Fruit fly (Drosophila melanogaster) whole organism, embryonic: Measurements from ENCODE around the gene Naa80.

ENCODE experiments used
- Antp ChIP-seq: fragments of 200-800 bp; sonication (Bioruptor generic); optimal IDR thresholded peaks from 3 replicates; lab custom pipeline; 2016; ENCODE audit warnings: missing biosample characterization, missing genetic modification characterization
- CG1024 ChIP-seq: fragments of 200-800 bp; sonication (Bioruptor generic); IDR thresholded peaks from 2 replicates; pipeline ENCODE4 v1.3.6; 2022; ENCODE audit warnings: missing biosample characterization, missing genetic modification characterization
- CG10267 ChIP-seq: fragments of 200-800 bp; sonication (Bioruptor generic); optimal IDR thresholded peaks from 2 replicates; lab custom pipeline; 2018; ENCODE audit warnings: missing biosample characterization, mild to moderate bottlenecking, missing genetic modification characterization, moderate library complexity
- CG10565 ChIP-seq: fragments of 200-800 bp; sonication (Bioruptor generic); optimal IDR thresholded peaks from 3 replicates; lab custom pipeline; 2016; ENCODE audit warnings: missing biosample characterization, mild to moderate bottlenecking, missing genetic modification characterization
- CG11085 ChIP-seq: fragments of 200-800 bp; sonication (Bioruptor generic); IDR thresholded peaks from 2 replicates; pipeline ENCODE4 v1.3.6; 2022; ENCODE audit warnings: missing biosample characterization, missing genetic modification characterization
- CG11398 ChIP-seq: fragments of 200-800 bp; sonication (Bioruptor generic); optimal IDR thresholded peaks from 2 replicates; lab custom pipeline; 2016; ENCODE audit warnings: missing biosample characterization, missing genetic modification characterization
- CG12942 ChIP-seq: fragments of 200-800 bp; sonication (Bioruptor generic); optimal IDR thresholded peaks from 3 replicates; lab custom pipeline; 2016; ENCODE audit warnings: missing biosample characterization, missing genetic modification characterization
- CG17568 ChIP-seq: fragments of 200-800 bp; sonication (Bioruptor generic); optimal IDR thresholded peaks from 2 replicates; lab custom pipeline; 2018; ENCODE audit warnings: missing biosample characterization, mild to moderate bottlenecking, missing genetic modification characterization, moderate library complexity
- CG2875 ChIP-seq: fragments of 200-800 bp; sonication (Bioruptor generic); optimal IDR thresholded peaks from 2 replicates; lab custom pipeline; 2017; ENCODE audit warnings: missing biosample characterization, mild to moderate bottlenecking, missing genetic modification characterization, missing genetic modification reagents
- CG2889 ChIP-seq: fragments of 200-800 bp; sonication (Bioruptor generic); IDR thresholded peaks from 3 replicates; pipeline ENCODE4 v1.3.6; 2022; ENCODE audit warnings: missing biosample characterization, missing genetic modification characterization
- CG30403 ChIP-seq: fragments of 200-800 bp; sonication (Bioruptor generic); optimal IDR thresholded peaks from 3 replicates; lab custom pipeline; 2016; ENCODE audit warnings: missing biosample characterization, missing genetic modification characterization
- CG34376 ChIP-seq: fragments of 200-800 bp; sonication (Bioruptor generic); optimal IDR thresholded peaks from 2 replicates; lab custom pipeline; 2018; ENCODE audit warnings: missing biosample characterization, mild to moderate bottlenecking, missing genetic modification characterization
- CG34422 ChIP-seq: fragments of 200-800 bp; sonication (Bioruptor generic); IDR thresholded peaks from 3 replicates; pipeline ENCODE4 v1.3.6; 2022; ENCODE audit warnings: missing biosample characterization, missing genetic modification characterization
- CG3995 ChIP-seq: fragments of 200-800 bp; sonication (Bioruptor generic); optimal IDR thresholded peaks from 3 replicates; lab custom pipeline; 2016; ENCODE audit warnings: missing biosample characterization, missing genetic modification characterization
- CG4282 ChIP-seq: fragments of 200-800 bp; sonication (Bioruptor generic); optimal IDR thresholded peaks from 2 replicates; lab custom pipeline; 2016; ENCODE audit warnings: missing biosample characterization, missing genetic modification characterization
- CG4404 ChIP-seq: fragments of 200-800 bp; sonication (Bioruptor generic); IDR thresholded peaks from 2 replicates; pipeline ENCODE4 v1.3.6; 2022; ENCODE audit warnings: missing biosample characterization, missing genetic modification characterization
- CG7271 ChIP-seq: fragments of 200-800 bp; sonication (Bioruptor generic); optimal IDR thresholded peaks from 2 replicates; lab custom pipeline; 2018; ENCODE audit warnings: missing biosample characterization, mild to moderate bottlenecking, missing genetic modification characterization, moderate library complexity
- CG7745 ChIP-seq: fragments of 200-800 bp; sonication (Bioruptor generic); optimal IDR thresholded peaks from 2 replicates; lab custom pipeline; 2018; ENCODE audit warnings: missing biosample characterization, mild to moderate bottlenecking, missing genetic modification characterization, moderate library complexity
- CG7786 ChIP-seq: fragments of 200-800 bp; sonication (Bioruptor generic); optimal IDR thresholded peaks from 2 replicates; lab custom pipeline; 2016; ENCODE audit warnings: missing biosample characterization, missing genetic modification characterization
- CG8388 ChIP-seq: fragments of 200-800 bp; sonication (Bioruptor generic); optimal IDR thresholded peaks from 2 replicates; lab custom pipeline; 2019; ENCODE audit warnings: missing biosample characterization, mild to moderate bottlenecking, missing genetic modification characterization, moderate library complexity
- CG8765 ChIP-seq: fragments of 200-800 bp; sonication (Bioruptor generic); IDR thresholded peaks from 2 replicates; pipeline ENCODE4 v1.3.6; 2022; ENCODE audit warnings: missing biosample characterization, missing genetic modification characterization
- CG8944 ChIP-seq: fragments of 200-800 bp; sonication (Bioruptor generic); optimal IDR thresholded peaks from 3 replicates; lab custom pipeline; 2016; ENCODE audit warnings: missing biosample characterization, missing genetic modification characterization
- CG9797 ChIP-seq: fragments of 200-800 bp; sonication (Bioruptor generic); optimal IDR thresholded peaks from 3 replicates; lab custom pipeline; 2018; ENCODE audit warnings: missing biosample characterization, mild to moderate bottlenecking, missing genetic modification characterization
- CG9876 ChIP-seq: fragments of 200-800 bp; sonication (Bioruptor generic); optimal IDR thresholded peaks from 2 replicates; lab custom pipeline; 2016; ENCODE audit warnings: missing biosample characterization, missing genetic modification characterization
- D19A ChIP-seq: fragments of 200-800 bp; optimal IDR thresholded peaks from 3 replicates; lab custom pipeline; 2019; ENCODE audit warnings: missing biosample characterization, mild to moderate bottlenecking, missing genetic modification characterization, moderate library complexity
- Eip74EF ChIP-seq, 2 experiments: fragments of 200-800 bp in 1 of 2; fragments of >200 bp in 1 of 2; sonication (Bioruptor generic) in 1 of 2; optimal IDR thresholded peaks; 2 replicates each; lab custom pipeline; 2017 to 2019; ENCODE audit warnings: missing biosample characterization in 2 of 2, missing genetic modification characterization in 2 of 2, mild to moderate bottlenecking in 1 of 2, moderate library complexity in 1 of 2
- Fer3 ChIP-seq: fragments of 200-800 bp; sonication (Bioruptor generic); optimal IDR thresholded peaks from 2 replicates; lab custom pipeline; 2018; ENCODE audit warnings: missing biosample characterization, mild to moderate bottlenecking, missing genetic modification characterization, moderate library complexity
- HLH54F ChIP-seq: fragments of 200-800 bp; sonication (Bioruptor generic); optimal IDR thresholded peaks from 3 replicates; lab custom pipeline; 2016; ENCODE audit warnings: missing biosample characterization, missing genetic modification characterization
- Hmr ChIP-seq: fragments of 200-800 bp; sonication (Bioruptor generic); optimal IDR thresholded peaks from 3 replicates; lab custom pipeline; 2017; ENCODE audit warnings: mild to moderate bottlenecking, missing biosample characterization, missing genetic modification reagents, missing genetic modification characterization
- MTF-1 ChIP-seq: fragments of 200-800 bp; sonication (Bioruptor generic); optimal IDR thresholded peaks from 2 replicates; lab custom pipeline; 2018; ENCODE audit warnings: missing biosample characterization, mild to moderate bottlenecking, missing genetic modification characterization, borderline replicate concordance
- Mrtf ChIP-seq: fragments of 200-800 bp; sonication (Bioruptor generic); IDR thresholded peaks from 3 replicates; pipeline ENCODE4 v1.3.6; 2022; ENCODE audit warnings: missing biosample characterization, missing genetic modification characterization
- Ptx1 ChIP-seq: fragments of 200-800 bp; sonication (Bioruptor generic); IDR thresholded peaks from 2 replicates; pipeline ENCODE4 v1.3.6; 2022; ENCODE audit warnings: missing biosample characterization, missing genetic modification characterization
- Side ChIP-seq: fragments of 200-800 bp; sonication (Bioruptor generic); optimal IDR thresholded peaks from 2 replicates; lab custom pipeline; 2016; ENCODE audit warnings: missing biosample characterization, missing genetic modification characterization
- Sox100B ChIP-seq: fragments of 200-800 bp; sonication (Bioruptor generic); optimal IDR thresholded peaks from 3 replicates; lab custom pipeline; 2018; ENCODE audit warnings: missing biosample characterization, mild to moderate bottlenecking, missing genetic modification characterization
- Vsx1 ChIP-seq: fragments of 200-800 bp; sonication (Bioruptor generic); optimal IDR thresholded peaks from 2 replicates; lab custom pipeline; 2017; ENCODE audit warnings: missing biosample characterization, mild to moderate bottlenecking, missing genetic modification characterization, missing genetic modification reagents
- ara ChIP-seq: fragments of 200-800 bp; sonication (Bioruptor generic); IDR thresholded peaks from 2 replicates; pipeline ENCODE4 v1.3.6; 2022; ENCODE audit warnings: missing biosample characterization, missing genetic modification characterization
- crol ChIP-seq: fragments of 200-800 bp; sonication (Bioruptor generic); IDR thresholded peaks from 2 replicates; pipeline ENCODE4 v1.3.6; 2022; ENCODE audit warnings: missing biosample characterization, missing genetic modification characterization
- en ChIP-seq: fragments of 200-800 bp; sonication (Bioruptor generic); optimal IDR thresholded peaks from 2 replicates; lab custom pipeline; 2016; ENCODE audit warnings: missing biosample characterization, missing genetic modification characterization
- ewg ChIP-seq: fragments of 200-800 bp; sonication (Bioruptor generic); optimal IDR thresholded peaks from 3 replicates; lab custom pipeline; 2017; ENCODE audit warnings: mild to moderate bottlenecking, missing biosample characterization, missing genetic modification reagents, missing genetic modification characterization
- ftz-f1 ChIP-seq: fragments of 200-800 bp; sonication (Bioruptor generic); optimal IDR thresholded peaks from 2 replicates; lab custom pipeline; 2016; ENCODE audit warnings: missing biosample characterization, missing genetic modification characterization
- gem ChIP-seq: fragments of 200-800 bp; sonication (Bioruptor generic); optimal IDR thresholded peaks from 2 replicates; lab custom pipeline; 2019; ENCODE audit warnings: missing biosample characterization, mild to moderate bottlenecking, missing genetic modification characterization, moderate library complexity
- gsb-n ChIP-seq: fragments of 200-800 bp; sonication (Bioruptor generic); optimal IDR thresholded peaks from 3 replicates; lab custom pipeline; 2018; ENCODE audit warnings: missing biosample characterization, mild to moderate bottlenecking, missing genetic modification characterization
- ind ChIP-seq: fragments of 200-800 bp; sonication (Bioruptor generic); optimal IDR thresholded peaks from 3 replicates; lab custom pipeline; 2016; ENCODE audit warnings: missing biosample characterization, missing genetic modification characterization
- inv ChIP-seq: fragments of 200-800 bp; sonication (Bioruptor generic); IDR thresholded peaks from 2 replicates; pipeline ENCODE4 v1.3.6; 2022; ENCODE audit warnings: missing biosample characterization, missing genetic modification characterization; ENCODE audit not compliant: partially characterized antibody
- mirr ChIP-seq: fragments of 200-800 bp; sonication (Bioruptor generic); optimal IDR thresholded peaks from 3 replicates; lab custom pipeline; 2018; ENCODE audit warnings: missing biosample characterization, mild to moderate bottlenecking, missing genetic modification characterization
- onecut ChIP-seq: fragments of 200-800 bp; sonication (Bioruptor generic); IDR thresholded peaks from 2 replicates; pipeline ENCODE4 v1.3.6; 2022; ENCODE audit warnings: missing biosample characterization, missing genetic modification characterization
- pros ChIP-seq: fragments of 200-800 bp; sonication (Bioruptor generic); optimal IDR thresholded peaks from 3 replicates; lab custom pipeline; 2019; ENCODE audit warnings: missing biosample characterization, mild to moderate bottlenecking, missing genetic modification characterization, moderate library complexity
- sim ChIP-seq: fragments of 200-800 bp; sonication (Bioruptor generic); IDR thresholded peaks from 2 replicates; pipeline ENCODE4 v1.3.6; 2022; ENCODE audit warnings: missing biosample characterization, missing genetic modification characterization
- ttk ChIP-seq: fragments of 200-800 bp; sonication (Bioruptor generic); IDR thresholded peaks from 2 replicates; pipeline ENCODE4 v2.1.2; 2022; ENCODE audit warnings: missing biosample characterization, missing genetic modification characterization
- wor ChIP-seq: fragments of 200-800 bp; sonication (Bioruptor generic); IDR thresholded peaks from 2 replicates; pipeline ENCODE4 v1.3.6; 2022; ENCODE audit warnings: missing biosample characterization, missing genetic modification characterization

Naa80 gene

dm6 chr3R:9725121-9725956 lies 42.3 kb upstream of the Naa80 start, which contains the start of gene hyd (continued):
- TF ChIP-seq CG7786 (GFP tag; lab: Kevin White, UChicago) = no peak
- TF ChIP-seq CG30403 (GFP tag; lab: Kevin White, UChicago) = no peak
- no peak for TF ChIP-seq ara (GFP tag; lab: Robert Waterston, UW)
- TF ChIP-seq CG10565 (GFP tag; lab: Kevin White, UChicago) = no peak
- TF ChIP-seq CG17568 (GFP tag; lab: Kevin White, UChicago) = no peak
- no peak for TF ChIP-seq onecut (GFP tag; lab: Robert Waterston, UW)
- no peak for TF ChIP-seq CG12942
- TF ChIP-seq Side (GFP tag; lab: Kevin White, UChicago) = no peak
- TF ChIP-seq CG4282 (GFP tag; lab: Kevin White, UChicago) = no peak
- TF ChIP-seq HLH54F = no peak
- no peak for TF ChIP-seq CG9876 (GFP tag; lab: Kevin White, UChicago)
- no peak for TF ChIP-seq CG2889 (GFP tag; lab: Robert Waterston, UW)
- no peak for TF ChIP-seq CG8765 (GFP tag; lab: Robert Waterston, UW)
- no peak for TF ChIP-seq pros (GFP tag; lab: Kevin White, UChicago)
- TF ChIP-seq D19A = no peak
- TF ChIP-seq en = no peak
- TF ChIP-seq inv = peak; percentile 79
- TF ChIP-seq mirr = no peak
- TF ChIP-seq Eip74EF (GFP tag; optimal IDR thresholded peaks at IDR 0.05; lab: Kevin White, UChicago) = no peak
- TF ChIP-seq wor (GFP tag; lab: Robert Waterston, UW) = no peak
- no peak for TF ChIP-seq Hmr (GFP tag; lab: Kevin White, UChicago)
- peak; percentile 43 for TF ChIP-seq CG34376 (GFP tag; lab: Kevin White, UChicago)
- no peak for TF ChIP-seq CG2875 (GFP tag; lab: Kevin White, UChicago)
- peak; percentile 71; the same call in 1 of the 3 replicates for TF ChIP-seq CG34422 (GFP tag; lab: Robert Waterston, UW)
- TF ChIP-seq CG8944 (GFP tag; lab: Kevin White, UChicago) = no peak
- no peak for TF ChIP-seq Sox100B (GFP tag; lab: Kevin White, UChicago)
- no peak for TF ChIP-seq Antp (GFP tag; lab: Kevin White, UChicago)
- no peak for TF ChIP-seq sim
- peak; percentile 43 for TF ChIP-seq CG10267 (tag; lab: Kevin White, UChicago)
- TF ChIP-seq Ptx1 (GFP tag; lab: Robert Waterston, UW) = no peak
- no peak for TF ChIP-seq CG11085
- TF ChIP-seq CG9797 (GFP tag; lab: Kevin White, UChicago) = peak; percentile 88
- TF ChIP-seq CG4404 (GFP tag; lab: Robert Waterston, UW) = no peak
- TF ChIP-seq CG7745 (tag; lab: Kevin White, UChicago) = no peak
- TF ChIP-seq CG11398 (GFP tag; lab: Kevin White, UChicago) = no peak
- TF ChIP-seq crol (GFP tag; lab: Robert Waterston, UW) = no peak
- no peak for TF ChIP-seq CG8388 (GFP tag; lab: Kevin White, UChicago)
- no peak for TF ChIP-seq ewg (GFP tag; lab: Kevin White, UChicago)
- TF ChIP-seq ttk (GFP tag; lab: Robert Waterston, UW) = no peak
- TF ChIP-seq CG3995 = peak; percentile 45
- TF ChIP-seq ftz-f1 = no peak
- no peak for TF ChIP-seq MTF-1
- no peak for TF ChIP-seq CG1024
- TF ChIP-seq Fer3 (tag; lab: Kevin White, UChicago) = no peak
- TF ChIP-seq gem = no peak
- TF ChIP-seq Mrtf (GFP tag; lab: Robert Waterston, UW) = no peak
- TF ChIP-seq CG7271 (tag; lab: Kevin White, UChicago) = no peak
- TF ChIP-seq gsb-n (tag; lab: Kevin White, UChicago) = no peak
- no peak for TF ChIP-seq ind
- TF ChIP-seq Vsx1 (GFP tag; lab: Kevin White, UChicago) = no peak
